Worm (Caenorhabditis elegans) whole organism, late embryonic: Measurements from ENCODE around the gene srh-71.

Experiments used
- C38D4.7 ChIP-seq: fragments of 200-800 bp; sonication (Bioruptor generic); optimal IDR thresholded peaks from 2 replicates; lab custom pipeline; 2018; ENCODE audit warnings: mild to moderate bottlenecking, missing genetic modification characterization, moderate library complexity, missing compliant biosample characterization
- F13H6.1 ChIP-seq: sonication (generic microtip); optimal IDR thresholded peaks from 2 replicates; lab custom pipeline; 2016; ENCODE audit warnings: missing genetic modification characterization, missing compliant biosample characterization
- K02D7.2 ChIP-seq: sonication (generic microtip); optimal IDR thresholded peaks from 2 replicates; lab custom pipeline; 2017; ENCODE audit warnings: mild to moderate bottlenecking, missing genetic modification characterization, missing compliant biosample characterization
- Y22D7AL.16 ChIP-seq: sonication (generic microtip); optimal IDR thresholded peaks from 2 replicates; lab custom pipeline; 2016; ENCODE audit warnings: missing genetic modification characterization, missing compliant biosample characterization
- ahr-1 ChIP-seq: sonication (generic microtip); optimal IDR thresholded peaks from 2 replicates; lab custom pipeline; 2016; ENCODE audit warnings: missing genetic modification characterization, missing compliant biosample characterization
- ama-1 ChIP-seq: fragments of 150-350 bp; optimal IDR thresholded peaks from 2 replicates; lab custom pipeline; 2014
- ceh-14 ChIP-seq: sonication (generic microtip); optimal IDR thresholded peaks from 2 replicates; lab custom pipeline; 2016; ENCODE audit warnings: missing genotype, missing genetic modification characterization, missing compliant biosample characterization
- ceh-18 ChIP-seq: sonication (generic microtip); optimal IDR thresholded peaks from 2 replicates; lab custom pipeline; 2016; ENCODE audit warnings: missing genetic modification characterization, missing compliant biosample characterization
- ceh-22 ChIP-seq: sonication (generic microtip); optimal IDR thresholded peaks from 2 replicates; lab custom pipeline; 2017; ENCODE audit warnings: missing biosample characterization, missing genetic modification characterization
- ceh-31 ChIP-seq: sonication (generic microtip); optimal IDR thresholded peaks from 2 replicates; lab custom pipeline; 2016; ENCODE audit warnings: missing genetic modification characterization, missing compliant biosample characterization
- ceh-34 ChIP-seq: sonication (generic microtip); optimal IDR thresholded peaks from 2 replicates; lab custom pipeline; 2016; ENCODE audit warnings: mild to moderate bottlenecking, missing genetic modification characterization, missing compliant biosample characterization
- ceh-45 ChIP-seq: fragments of 200-800 bp; sonication (Bioruptor generic); IDR thresholded peaks from 2 replicates; pipeline ENCODE4 v1.3.6; 2022; ENCODE audit warnings: missing genetic modification reagents, missing genetic modification characterization, missing compliant biosample characterization
- ceh-48 ChIP-seq: sonication (generic microtip); optimal IDR thresholded peaks from 2 replicates; lab custom pipeline; 2016; ENCODE audit warnings: missing genetic modification characterization, inconsistent platforms, missing compliant biosample characterization
- ceh-9 ChIP-seq: sonication (generic microtip); optimal IDR thresholded peaks from 2 replicates; lab custom pipeline; 2016; ENCODE audit warnings: mild to moderate bottlenecking, missing genetic modification characterization, inconsistent platforms, missing compliant biosample characterization
- dve-1 ChIP-seq: sonication (generic microtip); optimal IDR thresholded peaks from 2 replicates; lab custom pipeline; 2017; ENCODE audit warnings: antibody characterized with exemption, mild to moderate bottlenecking, missing genetic modification characterization, missing compliant biosample characterization
- elt-4 ChIP-seq: sonication (generic microtip); optimal IDR thresholded peaks from 2 replicates; lab custom pipeline; 2016; ENCODE audit warnings: missing genetic modification characterization, missing compliant biosample characterization
- eyg-1 ChIP-seq: sonication (generic microtip); optimal IDR thresholded peaks from 2 replicates; lab custom pipeline; 2016; ENCODE audit warnings: missing genotype, missing genetic modification characterization, missing compliant biosample characterization
- fkh-6 ChIP-seq: sonication (generic microtip); optimal IDR thresholded peaks from 2 replicates; lab custom pipeline; 2016; ENCODE audit warnings: missing genetic modification characterization, missing compliant biosample characterization
- hlh-13 ChIP-seq: fragments of 200-800 bp; sonication (Bioruptor generic); optimal IDR thresholded peaks from 2 replicates; lab custom pipeline; 2018; ENCODE audit warnings: mild to moderate bottlenecking, missing genetic modification characterization, missing compliant biosample characterization
- hlh-15 ChIP-seq: sonication (generic microtip); optimal IDR thresholded peaks from 2 replicates; lab custom pipeline; 2016; ENCODE audit warnings: missing genetic modification characterization, missing compliant biosample characterization
- hlh-30 ChIP-seq: sonication (generic microtip); optimal IDR thresholded peaks from 2 replicates; lab custom pipeline; 2017; ENCODE audit warnings: antibody characterized with exemption, missing genetic modification characterization, missing compliant biosample characterization; ENCODE audit not compliant: insufficient read depth
- hlh-6 ChIP-seq: sonication (generic microtip); optimal IDR thresholded peaks from 2 replicates; lab custom pipeline; 2016; ENCODE audit warnings: missing genotype, missing genetic modification characterization, missing compliant biosample characterization
- lim-6 ChIP-seq: sonication (generic microtip); optimal IDR thresholded peaks from 2 replicates; lab custom pipeline; 2016; ENCODE audit warnings: missing genetic modification characterization, missing compliant biosample characterization
- madf-2 ChIP-seq: sonication (generic microtip); optimal IDR thresholded peaks from 2 replicates; lab custom pipeline; 2017; ENCODE audit warnings: missing genetic modification characterization, missing compliant biosample characterization
- mec-3 ChIP-seq: sonication (generic microtip); optimal IDR thresholded peaks from 2 replicates; lab custom pipeline; 2016; ENCODE audit warnings: borderline replicate concordance, missing genetic modification characterization, missing compliant biosample characterization
- odd-2 ChIP-seq: sonication (generic microtip); optimal IDR thresholded peaks from 2 replicates; lab custom pipeline; 2017; ENCODE audit warnings: antibody characterized with exemption, mild to moderate bottlenecking, missing genetic modification characterization, missing compliant biosample characterization
- pag-3 ChIP-seq: sonication (generic microtip); optimal IDR thresholded peaks from 2 replicates; lab custom pipeline; 2016; ENCODE audit warnings: missing compliant biosample characterization, missing genetic modification characterization, borderline replicate concordance
- pha-2 ChIP-seq: sonication (generic microtip); optimal IDR thresholded peaks from 2 replicates; lab custom pipeline; 2017; ENCODE audit warnings: mild to moderate bottlenecking, missing genetic modification characterization, missing compliant biosample characterization
- pros-1 ChIP-seq: fragments of 150-350 bp; optimal IDR thresholded peaks from 2 replicates; lab custom pipeline; 2014; ENCODE audit warnings: missing biosample characterization, missing genetic modification reagents, missing genetic modification characterization
- ref-2 ChIP-seq: sonication (generic microtip); optimal IDR thresholded peaks from 2 replicates; lab custom pipeline; 2016; ENCODE audit warnings: missing genetic modification characterization, missing compliant biosample characterization
- rnt-1 ChIP-seq: sonication (generic microtip); optimal IDR thresholded peaks from 2 replicates; lab custom pipeline; 2016; ENCODE audit warnings: missing genetic modification characterization, missing compliant biosample characterization
- sdc-2 ChIP-seq: sonication (generic microtip); optimal IDR thresholded peaks from 2 replicates; lab custom pipeline; 2016; ENCODE audit warnings: missing genotype, missing genetic modification characterization, missing compliant biosample characterization
- sox-2 ChIP-seq: fragments of 200-800 bp; sonication (Bioruptor generic); IDR thresholded peaks from 2 replicates; pipeline ENCODE4 v1.3.6; 2022; ENCODE audit warnings: missing genetic modification reagents, missing genetic modification characterization, missing compliant biosample characterization
- syd-9 ChIP-seq: sonication (generic microtip); optimal IDR thresholded peaks from 2 replicates; lab custom pipeline; 2016; ENCODE audit warnings: mild to moderate bottlenecking, missing genetic modification characterization, moderate library complexity, missing compliant biosample characterization
- tbx-2 ChIP-seq: sonication (generic microtip); optimal IDR thresholded peaks from 2 replicates; lab custom pipeline; 2016; ENCODE audit warnings: missing genetic modification characterization, missing compliant biosample characterization
- tbx-7 ChIP-seq: sonication (generic microtip); optimal IDR thresholded peaks from 2 replicates; lab custom pipeline; 2016; ENCODE audit warnings: missing genotype, missing genetic modification characterization, missing compliant biosample characterization
- unc-55 ChIP-seq: sonication (generic microtip); optimal IDR thresholded peaks from 2 replicates; lab custom pipeline; 2017; ENCODE audit warnings: missing biosample characterization, missing genetic modification reagents, missing genetic modification characterization
- unc-86 ChIP-seq: sonication (generic microtip); optimal IDR thresholded peaks from 2 replicates; lab custom pipeline; 2016; ENCODE audit warnings: missing genetic modification characterization, missing compliant biosample characterization
- zip-5 ChIP-seq: sonication (generic microtip); optimal IDR thresholded peaks from 2 replicates; lab custom pipeline; 2016; ENCODE audit warnings: missing genetic modification characterization, missing compliant biosample characterization

The srh-71 gene

DNA sequence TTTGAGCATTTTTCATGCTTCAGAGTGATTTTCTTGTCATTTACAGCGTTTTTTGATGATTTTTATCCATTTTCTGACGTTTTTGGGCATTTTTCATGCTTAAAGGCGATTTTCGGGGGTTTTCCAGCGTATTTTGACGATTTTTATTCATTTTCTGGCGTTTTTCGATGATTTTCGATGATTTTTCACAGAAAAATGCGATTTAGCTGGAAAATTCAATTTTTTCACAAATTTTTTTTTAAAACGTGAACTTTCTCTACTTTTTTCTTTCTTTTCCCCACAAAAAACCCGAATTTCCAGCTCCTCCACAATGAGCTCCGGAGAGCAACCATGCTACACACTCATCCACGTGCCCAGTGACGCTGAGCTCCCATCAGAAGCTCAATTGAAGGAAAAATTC lies 44.8 kb upstream of the srh-71 start, which contains the start of gene copb-1:
Gene copb-1 (plus strand): TSS at position 301 of the 400 bp plus-strand sequence.
- TF ChIP-seq pha-2 (tag; lab: Kevin White, UChicago): no peak
- no peak for TF ChIP-seq hlh-15 (tag; lab: Kevin White, UChicago)
- no peak for TF ChIP-seq tbx-7
- no peak for TF ChIP-seq ceh-14 (tag; lab: Kevin White, UChicago)
- TF ChIP-seq lim-6 (tag; lab: Kevin White, UChicago): no peak
- TF ChIP-seq Y22D7AL.16: no peak

DNA sequence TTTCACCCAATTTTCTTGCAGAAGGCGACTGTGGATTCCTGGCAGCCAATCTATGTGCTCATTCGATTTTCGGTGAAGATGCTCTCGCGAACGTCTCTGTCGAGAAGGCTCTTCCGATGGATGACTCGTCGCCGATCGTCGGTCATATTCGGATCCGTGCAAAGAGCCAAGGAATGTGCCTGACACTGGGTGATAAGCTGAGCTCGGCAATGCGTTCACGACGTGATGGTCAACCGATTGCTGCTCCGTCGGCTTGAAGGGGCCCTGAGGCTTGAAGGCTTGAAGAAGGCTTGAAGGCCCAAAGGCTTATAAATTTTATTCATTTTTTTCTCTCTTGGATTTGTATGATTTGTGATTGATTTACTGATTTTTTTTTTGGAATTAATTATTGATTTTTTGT lies 36.2 kb upstream of the srh-71 start:
- TF ChIP-seq sdc-2 (tag; lab: Kevin White, UChicago): no peak
- no peak for TF ChIP-seq ceh-48
- TF ChIP-seq tbx-2 (tag; lab: Kevin White, UChicago): no peak
- no peak for TF ChIP-seq K02D7.2 (tag; lab: Kevin White, UChicago)
- TF ChIP-seq C38D4.7 (GFP tag; lab: Kevin White, UChicago): no peak
- TF ChIP-seq fkh-6: no peak
- no peak for TF ChIP-seq unc-55 (GFP tag; lab: Kevin White, UChicago)
- no peak for TF ChIP-seq ceh-31 (tag; lab: Kevin White, UChicago)
- TF ChIP-seq ceh-22 (tag; lab: Kevin White, UChicago): no peak
- TF ChIP-seq F13H6.1 (tag; lab: Kevin White, UChicago): no peak
- no peak for TF ChIP-seq unc-86 (tag; lab: Kevin White, UChicago)
- no peak for TF ChIP-seq ceh-34 (tag; lab: Kevin White, UChicago)
- TF ChIP-seq ahr-1 (tag; lab: Kevin White, UChicago): no peak
- TF ChIP-seq hlh-15 (tag; lab: Kevin White, UChicago): no peak
- TF ChIP-seq elt-4: no peak
- no peak for TF ChIP-seq dve-1 (tag; lab: Kevin White, UChicago)
- no peak for TF ChIP-seq ama-1
- no peak for TF ChIP-seq ceh-45 (GFP tag; lab: Robert Waterston, UW)
- no peak for TF ChIP-seq pha-2 (tag; lab: Kevin White, UChicago)
- no peak for TF ChIP-seq pag-3 (tag; lab: Kevin White, UChicago)

DNA sequence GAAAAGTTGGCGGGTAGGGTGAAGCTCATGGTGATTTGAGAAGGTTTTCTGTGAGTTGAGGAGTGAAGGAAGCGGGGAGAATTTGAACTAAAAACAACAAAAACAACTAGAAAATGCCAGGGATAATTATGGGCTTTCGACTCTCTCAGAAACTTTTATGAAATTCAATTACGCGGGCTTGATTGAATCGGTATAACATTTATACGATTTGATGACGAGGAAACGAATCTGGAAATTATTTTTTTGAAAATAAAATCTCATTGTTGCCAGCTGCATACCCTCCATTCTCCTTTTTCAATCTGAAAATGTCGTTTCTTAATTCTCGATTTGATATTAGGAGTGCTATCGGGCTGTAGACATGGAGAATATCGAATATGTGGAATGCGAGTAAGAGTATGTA lies 32.0 kb upstream of the srh-71 start, which contains the start of gene srg-21:
Gene srg-21 (minus strand): TSS at position 101 of the 400 bp plus-strand sequence.
- TF ChIP-seq madf-2 (tag; lab: Kevin White, UChicago) (no peak), hlh-30 (tag; lab: Kevin White, UChicago) (no peak), sox-2 (no peak), ceh-9 (tag; lab: Kevin White, UChicago) (no peak), ceh-48 (no peak)

DNA sequence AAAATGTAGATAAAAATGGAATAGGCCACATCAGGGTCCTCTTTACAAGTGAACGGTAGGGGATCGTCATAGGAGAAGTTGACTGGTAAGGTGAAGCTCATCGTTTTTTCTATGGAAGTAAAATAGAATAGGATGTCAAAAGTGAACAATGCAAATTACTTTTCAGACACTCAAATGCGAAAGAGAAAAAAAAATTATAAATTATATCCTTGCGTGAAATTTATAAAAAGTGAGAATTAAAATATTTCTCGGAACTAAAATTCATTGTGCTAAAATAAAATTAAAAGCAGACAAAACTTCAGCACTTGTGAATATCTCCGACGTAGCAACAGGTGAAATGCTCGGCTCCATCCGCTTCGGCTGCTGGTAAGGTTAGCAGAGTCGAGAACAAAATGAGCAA lies 30.0 kb upstream of the srh-71 start, which contains the start of gene srg-22:
Gene srg-22 (minus strand): TSS at position 101 of the 400 bp plus-strand sequence.
- TF ChIP-seq ceh-18 (tag; lab: Kevin White, UChicago) (no peak), rnt-1 (no peak), ref-2 (tag; lab: Kevin White, UChicago) (no peak), syd-9 (tag; lab: Kevin White, UChicago) (no peak), zip-5 (tag; lab: Kevin White, UChicago) (no peak), sdc-2 (tag; lab: Kevin White, UChicago) (no peak), odd-2 (tag; lab: Kevin White, UChicago) (no peak), hlh-6 (no peak), ahr-1 (tag; lab: Kevin White, UChicago) (no peak), sox-2 (no peak), hlh-13 (GFP tag; lab: Kevin White, UChicago) (no peak), tbx-2 (tag; lab: Kevin White, UChicago) (no peak)

DNA sequence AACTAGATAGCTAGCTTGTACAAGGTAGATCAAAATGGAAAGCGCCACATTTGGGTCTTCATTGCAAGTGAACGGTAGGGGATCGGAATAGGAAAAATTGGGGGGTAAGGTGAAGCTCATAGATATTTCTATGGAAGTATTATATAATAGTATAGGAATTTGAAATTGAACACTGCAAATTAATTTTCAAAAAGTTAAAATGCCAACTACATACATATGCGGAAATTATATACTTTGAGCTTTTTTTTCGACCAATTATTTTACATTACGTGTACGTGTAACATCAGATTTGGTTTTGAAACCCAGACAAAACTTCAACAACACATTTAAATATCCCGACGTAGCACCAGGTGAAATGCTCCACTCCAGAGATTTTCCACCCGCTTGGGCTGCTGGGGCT lies 27.2 kb upstream of the srh-71 start, which contains the start of gene srg-23:
Gene srg-23 (minus strand): TSS at position 101 of the 400 bp plus-strand sequence.
- TF ChIP-seq elt-4: no peak
- no peak for TF ChIP-seq pag-3 (tag; lab: Kevin White, UChicago)
- no peak for TF ChIP-seq eyg-1 (tag; lab: Kevin White, UChicago)
- no peak for TF ChIP-seq sox-2
- TF ChIP-seq pros-1: no peak
- TF ChIP-seq sdc-2 (tag; lab: Kevin White, UChicago): no peak
- TF ChIP-seq mec-3 (tag; lab: Kevin White, UChicago): no peak
- no peak for TF ChIP-seq Y22D7AL.16
- TF ChIP-seq, all 69 proteins: peak for 0
